Worm (Caenorhabditis elegans) whole organism, L2 larva: ENCODE results near the gene smcr-8.

ENCODE experiments used
- C34F6.9 ChIP-seq: fragments of 150-350 bp; optimal IDR thresholded peaks from 2 replicates; lab custom pipeline; 2014; ENCODE audit warnings: missing biosample characterization, missing genetic modification characterization
- F13H6.1 ChIP-seq: sonication (generic microtip); optimal IDR thresholded peaks from 2 replicates; lab custom pipeline; 2016; ENCODE audit warnings: missing genetic modification characterization, missing compliant biosample characterization
- R02D3.7 ChIP-seq: fragments of 150-350 bp; optimal IDR thresholded peaks from 2 replicates; lab custom pipeline; 2014; ENCODE audit warnings: missing biosample characterization, missing genetic modification characterization
- Y55F3AM.14 ChIP-seq: fragments of 200-800 bp; sonication (Bioruptor generic); optimal IDR thresholded peaks from 2 replicates; lab custom pipeline; 2018; ENCODE audit warnings: mild to moderate bottlenecking, missing genetic modification characterization, missing compliant biosample characterization
- ZK546.5 ChIP-seq: sonication (generic microtip); optimal IDR thresholded peaks from 2 replicates; lab custom pipeline; 2017; ENCODE audit warnings: missing biosample characterization, missing genetic modification characterization
- alr-1 ChIP-seq: fragments of 150-350 bp; optimal IDR thresholded peaks from 2 replicates; lab custom pipeline; 2014; ENCODE audit warnings: missing biosample characterization, missing genetic modification characterization
- aly-2 ChIP-seq: fragments of 150-350 bp; optimal IDR thresholded peaks from 2 replicates; lab custom pipeline; 2014; ENCODE audit warnings: missing biosample characterization, missing genetic modification characterization
- ama-1 ChIP-seq: fragments of 150-350 bp; optimal IDR thresholded peaks from 2 replicates; lab custom pipeline; 2018; ENCODE audit warnings: inconsistent platforms
- blmp-1 ChIP-seq: sonication (generic microtip); optimal IDR thresholded peaks from 2 replicates; lab custom pipeline; 2017; ENCODE audit warnings: missing genetic modification characterization, mild to moderate bottlenecking, missing compliant biosample characterization, antibody characterized with exemption, moderate library complexity; ENCODE audit not compliant: insufficient read depth
- ceh-16 ChIP-seq: fragments of 150-350 bp; optimal IDR thresholded peaks from 2 replicates; lab custom pipeline; 2014; ENCODE audit warnings: missing biosample characterization, missing genetic modification characterization
- ceh-82 ChIP-seq: fragments of 150-350 bp; optimal IDR thresholded peaks from 2 replicates; lab custom pipeline; 2014; ENCODE audit warnings: missing biosample characterization, missing genetic modification characterization
- crh-2 ChIP-seq: sonication (generic microtip); optimal IDR thresholded peaks from 2 replicates; lab custom pipeline; 2017; ENCODE audit warnings: missing biosample characterization, missing genetic modification characterization
- dmd-4 ChIP-seq: sonication (generic microtip); optimal IDR thresholded peaks from 2 replicates; lab custom pipeline; 2017; ENCODE audit warnings: missing biosample characterization, missing genetic modification characterization
- egl-27 ChIP-seq: sonication (generic microtip); optimal IDR thresholded peaks from 3 replicates; lab custom pipeline; 2017; ENCODE audit warnings: missing biosample characterization, missing genetic modification reagents, missing genetic modification characterization
- elt-3 ChIP-seq: sonication (generic microtip); optimal IDR thresholded peaks from 2 replicates; lab custom pipeline; 2017; ENCODE audit warnings: missing biosample characterization, missing genetic modification characterization
- fos-1 ChIP-seq: fragments of 150-350 bp; optimal IDR thresholded peaks from 2 replicates; lab custom pipeline; 2014; ENCODE audit warnings: missing biosample characterization, missing genetic modification characterization
- gmeb-1 ChIP-seq: fragments of 150-350 bp; optimal IDR thresholded peaks from 2 replicates; lab custom pipeline; 2014; ENCODE audit warnings: missing biosample characterization, missing genetic modification characterization
- lin-11 ChIP-seq: fragments of 150-350 bp; sonication (generic microtip); optimal IDR thresholded peaks from 2 replicates; lab custom pipeline; 2014; ENCODE audit warnings: missing biosample characterization, missing genetic modification characterization, inconsistent platforms, mixed read lengths
- lin-13 ChIP-seq: fragments of 150-350 bp; optimal IDR thresholded peaks from 2 replicates; lab custom pipeline; 2014; ENCODE audit warnings: missing biosample characterization, missing genetic modification reagents, missing genetic modification characterization
- lin-39 ChIP-seq: fragments of 150-350 bp; optimal IDR thresholded peaks from 2 replicates; lab custom pipeline; 2014; ENCODE audit warnings: missing biosample characterization, missing genetic modification reagents, missing genetic modification characterization
- lsy-2 ChIP-seq, 2 experiments: fragments of 150-350 bp in 1 of 2; sonication (generic microtip) in 1 of 2; optimal IDR thresholded peaks; 2 replicates each; lab custom pipeline; 2014 to 2017; ENCODE audit warnings: missing biosample characterization in 2 of 2, missing genetic modification characterization in 2 of 2
- mab-5 ChIP-seq: fragments of 150-350 bp; optimal IDR thresholded peaks from 2 replicates; lab custom pipeline; 2014; ENCODE audit warnings: missing biosample characterization, missing genetic modification characterization
- mbf-1 ChIP-seq: sonication (generic microtip); optimal IDR thresholded peaks from 2 replicates; lab custom pipeline; 2017; ENCODE audit warnings: missing biosample characterization, missing genetic modification characterization
- mdl-1 ChIP-seq, 2 experiments: fragments of 150-350 bp in 1 of 2; sonication (generic microtip) in 1 of 2; optimal IDR thresholded peaks; 2 replicates each; lab custom pipeline; 2017; ENCODE audit warnings: missing biosample characterization in 2 of 2, missing genetic modification characterization in 2 of 2
- nhr-10 ChIP-seq: sonication (generic microtip); optimal IDR thresholded peaks from 2 replicates; lab custom pipeline; 2017; ENCODE audit warnings: missing biosample characterization, missing genetic modification characterization
- nhr-11 ChIP-seq: fragments of 150-350 bp; optimal IDR thresholded peaks from 2 replicates; lab custom pipeline; 2014; ENCODE audit warnings: missing biosample characterization, missing genetic modification characterization
- nhr-129 ChIP-seq: fragments of 150-350 bp; optimal IDR thresholded peaks from 2 replicates; lab custom pipeline; 2014; ENCODE audit warnings: missing biosample characterization, missing genetic modification characterization
- nhr-21 ChIP-seq: fragments of 150-350 bp; optimal IDR thresholded peaks from 2 replicates; lab custom pipeline; 2014; ENCODE audit warnings: missing biosample characterization, missing genetic modification characterization
- nhr-23 ChIP-seq: fragments of 150-350 bp; optimal IDR thresholded peaks from 2 replicates; lab custom pipeline; 2014; ENCODE audit warnings: missing biosample characterization, missing genetic modification reagents, missing genetic modification characterization
- nhr-237 ChIP-seq: fragments of 150-350 bp; optimal IDR thresholded peaks from 2 replicates; lab custom pipeline; 2014; ENCODE audit warnings: missing biosample characterization, missing genetic modification characterization
- nhr-25 ChIP-seq: fragments of 150-350 bp; sonication (generic microtip); optimal IDR thresholded peaks from 3 replicates; lab custom pipeline; 2014; ENCODE audit warnings: missing biosample characterization, missing genetic modification characterization
- nhr-6 ChIP-seq: fragments of 150-350 bp; optimal IDR thresholded peaks from 2 replicates; lab custom pipeline; 2014; ENCODE audit warnings: missing biosample characterization, missing genetic modification characterization
- peb-1 ChIP-seq: fragments of 150-350 bp; optimal IDR thresholded peaks from 2 replicates; lab custom pipeline; 2014; ENCODE audit warnings: missing biosample characterization, missing genetic modification characterization
- sem-4 ChIP-seq: fragments of 150-350 bp; optimal IDR thresholded peaks from 2 replicates; lab custom pipeline; 2014; ENCODE audit warnings: missing biosample characterization, missing genetic modification reagents, missing genetic modification characterization
- skn-1 ChIP-seq: sonication (generic microtip); optimal IDR thresholded peaks from 2 replicates; lab custom pipeline; 2017; ENCODE audit warnings: missing biosample characterization, missing genetic modification characterization
- sma-3 ChIP-seq: sonication (generic microtip); optimal IDR thresholded peaks from 2 replicates; lab custom pipeline; 2016; ENCODE audit warnings: missing genetic modification reagents, missing genetic modification characterization, missing compliant biosample characterization
- sma-9 ChIP-seq, 2 experiments: fragments of 150-350 bp in 1 of 2; sonication (generic microtip) in 1 of 2; optimal IDR thresholded peaks; 2 replicates each; lab custom pipeline; 2014 to 2016; ENCODE audit warnings: missing genetic modification characterization in 2 of 2, mild to moderate bottlenecking in 1 of 2, missing biosample characterization in 1 of 2, missing compliant biosample characterization in 1 of 2, missing genetic modification reagents in 1 of 2, moderate library complexity in 1 of 2
- snpc-4 ChIP-seq: fragments of 150-350 bp; optimal IDR thresholded peaks from 2 replicates; lab custom pipeline; 2014; ENCODE audit warnings: missing biosample characterization, missing genetic modification characterization
- unc-55 ChIP-seq: fragments of 150-350 bp; sonication (generic microtip); optimal IDR thresholded peaks from 3 replicates; lab custom pipeline; 2014; ENCODE audit warnings: missing biosample characterization, missing genetic modification reagents, missing genetic modification characterization
- unc-62 ChIP-seq: fragments of 150-350 bp; optimal IDR thresholded peaks from 2 replicates; lab custom pipeline; 2014; ENCODE audit warnings: missing biosample characterization, missing genetic modification reagents, missing genetic modification characterization
- zag-1 ChIP-seq: fragments of 150-350 bp; optimal IDR thresholded peaks from 2 replicates; lab custom pipeline; 2014; ENCODE audit warnings: missing biosample characterization, missing genetic modification characterization
- ztf-1 ChIP-seq: fragments of 200-800 bp; sonication (Bioruptor generic); conservative IDR thresholded peaks from 2 replicates; pipeline ENCODE4 v1.3.6; 2022; ENCODE audit warnings: missing genetic modification characterization, missing compliant biosample characterization
- ztf-4 ChIP-seq: fragments of 150-350 bp; optimal IDR thresholded peaks from 2 replicates; lab custom pipeline; 2014; ENCODE audit warnings: missing biosample characterization, missing genetic modification characterization

The smcr-8 gene

DNA sequence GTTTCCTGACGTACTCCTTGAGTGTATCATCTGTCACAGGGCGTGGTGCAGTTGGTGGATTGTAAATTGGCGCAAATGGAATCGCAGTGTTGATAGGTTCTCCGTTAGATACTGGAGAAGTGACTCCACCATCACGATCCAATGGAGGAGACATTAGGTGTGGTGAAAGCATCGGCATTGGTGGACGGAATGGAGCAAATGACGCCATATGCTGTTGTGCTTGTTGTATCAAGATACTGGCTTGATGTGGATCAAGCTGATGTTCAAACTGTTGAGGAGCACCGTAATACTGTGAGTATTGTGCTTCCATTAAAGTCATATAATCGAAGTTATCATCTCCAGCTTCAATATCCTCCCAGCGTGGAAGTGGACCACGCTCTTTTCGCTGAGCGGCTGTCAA lies 13.3 kb downstream of the smcr-8 start:
- TF ChIP-seq ceh-16 (tag; lab: Kevin White, UChicago) = no peak
- no peak for TF ChIP-seq nhr-23
- TF ChIP-seq elt-3 = no peak
- no peak for TF ChIP-seq nhr-21 (tag; lab: Kevin White, UChicago)
- no peak for TF ChIP-seq nhr-11 (tag; lab: Kevin White, UChicago)
- TF ChIP-seq lin-39 (tag; lab: Kevin White, UChicago) = no peak

DNA sequence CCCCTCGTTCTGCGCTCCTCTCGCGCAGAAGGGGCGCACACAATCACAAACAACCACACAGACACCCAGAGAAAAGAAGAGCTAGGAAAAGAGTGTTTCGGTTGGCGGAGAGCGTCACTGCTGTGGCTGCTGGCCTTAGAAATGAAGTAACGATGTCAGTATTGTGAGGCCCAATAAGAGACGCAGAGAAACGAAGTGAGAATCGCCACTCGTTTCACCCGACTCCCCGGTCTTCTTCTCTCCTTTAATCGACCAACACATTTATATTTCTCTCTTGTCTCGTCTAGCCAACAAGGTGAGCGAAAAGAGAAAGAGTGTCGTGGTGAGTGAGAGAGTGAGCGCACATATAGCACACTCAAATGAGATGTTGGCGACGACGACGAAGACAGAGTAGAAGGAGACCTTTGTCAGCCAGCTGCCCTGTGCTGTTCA lies 14.8 kb downstream of the smcr-8 start:
- TF ChIP-seq crh-2 (peak; percentile 95), mdl-1 (tag; optimal IDR thresholded peaks at IDR 0.05; lab: Kevin White, UChicago) (peak; percentile 26 to 71), zag-1 (tag; lab: Kevin White, UChicago) (peak; percentile 91), nhr-23 (no peak), egl-27 (tag; lab: Kevin White, UChicago) (peak; percentile 58), skn-1 (no peak), blmp-1 (peak; percentile 17), sma-3 (peak; percentile 71), R02D3.7 (tag; lab: Kevin White, UChicago) (no peak), ztf-1 (GFP tag; lab: Robert Waterston, UW) (no peak), sem-4 (peak; percentile 89), mab-5 (peak; percentile 76), snpc-4 (tag; lab: Kevin White, UChicago) (peak; percentile 45), nhr-129 (tag; lab: Kevin White, UChicago) (peak; percentile 98), ztf-4 (peak; percentile 79), lin-39 (tag; lab: Kevin White, UChicago) (no peak), F13H6.1 (tag; lab: Kevin White, UChicago) (peak; percentile 94), alr-1 (tag; lab: Kevin White, UChicago) (peak; percentile 88), nhr-237 (tag; lab: Kevin White, UChicago) (no peak), nhr-6 (tag; lab: Kevin White, UChicago) (peak; percentile 77), lin-11 (tag; lab: Kevin White, UChicago) (peak; percentile 84), lsy-2 (tag; optimal IDR thresholded peaks at IDR 0.05; lab: Kevin White, UChicago) (peak; percentile 69 to 90), lin-13 (peak; percentile 86), dmd-4 (no peak), elt-3 (no peak), aly-2 (tag; lab: Kevin White, UChicago) (no peak), ceh-16 (tag; lab: Kevin White, UChicago) (peak; percentile 80), ZK546.5 (no peak), peb-1 (tag; lab: Kevin White, UChicago) (no peak), gmeb-1 (tag; lab: Kevin White, UChicago) (peak; percentile 68), nhr-25 (peak; percentile 82), sma-9 (GFP tag; optimal IDR thresholded peaks at IDR 0.05; lab: Kevin White, UChicago) (peak; percentile 58), sma-9 (tag; optimal IDR thresholded peaks at IDR 0.05; lab: Kevin White, UChicago) (no peak), nhr-10 (tag; lab: Kevin White, UChicago) (peak; percentile 65), ama-1 (no peak), fos-1 (tag; lab: Kevin White, UChicago) (peak; percentile 91), Y55F3AM.14 (GFP tag; lab: Kevin White, UChicago) (peak; percentile 74), nhr-21 (tag; lab: Kevin White, UChicago) (peak; percentile 68), C34F6.9 (tag; lab: Kevin White, UChicago) (peak; percentile 97), unc-55 (GFP tag; lab: Kevin White, UChicago) (peak; percentile 91), ceh-82 (tag; lab: Kevin White, UChicago) (peak; percentile 70)

DNA sequence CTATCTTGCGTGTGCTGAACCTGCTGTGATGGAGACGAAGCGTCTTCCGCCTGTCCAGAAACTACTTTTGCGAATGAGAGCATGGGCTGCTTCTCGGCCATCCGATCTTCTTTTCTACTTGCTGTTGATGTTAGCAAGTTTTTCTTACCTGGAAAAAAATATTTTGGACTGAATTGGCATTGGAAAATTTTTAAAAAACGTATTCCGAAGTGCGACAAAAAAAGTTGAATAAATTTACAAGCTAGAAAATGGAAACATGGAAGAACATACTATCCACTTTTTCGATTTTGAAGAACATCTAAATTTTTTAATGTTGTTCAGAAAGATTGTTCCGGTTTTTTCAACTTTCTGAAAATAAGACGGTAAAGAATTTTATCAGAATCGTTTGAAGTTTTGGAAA lies 18.4 kb downstream of the smcr-8 start, which contains the start of gene larp-1:
larp-1 (minus strand) TSS at position 101 of the 400 bp plus-strand sequence.
- no peak for TF ChIP-seq ztf-4
- no peak for TF ChIP-seq mbf-1 (tag; lab: Kevin White, UChicago)
- TF ChIP-seq unc-62 = no peak
- no peak for TF ChIP-seq peb-1 (tag; lab: Kevin White, UChicago)
- TF ChIP-seq dmd-4 = no peak
- TF ChIP-seq ama-1 = no peak
